Worm (Caenorhabditis elegans) whole organism, late embryonic: ENCODE results near the gene C34C12.2.

ENCODE experiments used
- C08G9.2 ChIP-seq: sonication (generic microtip); optimal IDR thresholded peaks from 2 replicates; lab custom pipeline; 2016; ENCODE audit warnings: mild to moderate bottlenecking, missing genetic modification characterization, moderate library complexity, missing compliant biosample characterization
- C38D4.7 ChIP-seq: fragments of 200-800 bp; sonication (Bioruptor generic); optimal IDR thresholded peaks from 2 replicates; lab custom pipeline; 2018; ENCODE audit warnings: mild to moderate bottlenecking, missing genetic modification characterization, moderate library complexity, missing compliant biosample characterization
- F13H6.1 ChIP-seq: sonication (generic microtip); optimal IDR thresholded peaks from 2 replicates; lab custom pipeline; 2016; ENCODE audit warnings: missing genetic modification characterization, missing compliant biosample characterization
- K02D7.2 ChIP-seq: sonication (generic microtip); optimal IDR thresholded peaks from 2 replicates; lab custom pipeline; 2017; ENCODE audit warnings: mild to moderate bottlenecking, missing genetic modification characterization, missing compliant biosample characterization
- K09A11.1 ChIP-seq: sonication (generic microtip); optimal IDR thresholded peaks from 2 replicates; lab custom pipeline; 2017; ENCODE audit warnings: antibody characterized with exemption, mild to moderate bottlenecking, missing genetic modification characterization, missing compliant biosample characterization; ENCODE audit not compliant: insufficient read depth
- ahr-1 ChIP-seq: sonication (generic microtip); optimal IDR thresholded peaks from 2 replicates; lab custom pipeline; 2016; ENCODE audit warnings: missing genetic modification characterization, missing compliant biosample characterization
- ama-1 ChIP-seq: fragments of 150-350 bp; optimal IDR thresholded peaks from 2 replicates; lab custom pipeline; 2014
- ceh-14 ChIP-seq: sonication (generic microtip); optimal IDR thresholded peaks from 2 replicates; lab custom pipeline; 2016; ENCODE audit warnings: missing genotype, missing genetic modification characterization, missing compliant biosample characterization
- ceh-2 ChIP-seq: sonication (generic microtip); optimal IDR thresholded peaks from 2 replicates; lab custom pipeline; 2016; ENCODE audit warnings: missing genotype, missing genetic modification characterization, missing compliant biosample characterization
- ceh-22 ChIP-seq: sonication (generic microtip); optimal IDR thresholded peaks from 2 replicates; lab custom pipeline; 2017; ENCODE audit warnings: missing biosample characterization, missing genetic modification characterization
- ceh-30 ChIP-seq: fragments of 150-350 bp; optimal IDR thresholded peaks from 2 replicates; lab custom pipeline; 2014; ENCODE audit warnings: missing biosample characterization, missing genetic modification characterization
- ceh-34 ChIP-seq: sonication (generic microtip); optimal IDR thresholded peaks from 2 replicates; lab custom pipeline; 2016; ENCODE audit warnings: mild to moderate bottlenecking, missing genetic modification characterization, missing compliant biosample characterization
- ceh-45 ChIP-seq: fragments of 200-800 bp; sonication (Bioruptor generic); IDR thresholded peaks from 2 replicates; pipeline ENCODE4 v1.3.6; 2022; ENCODE audit warnings: missing genetic modification reagents, missing genetic modification characterization, missing compliant biosample characterization
- ceh-6 ChIP-seq: fragments of 200-800 bp; sonication (Bioruptor generic); optimal IDR thresholded peaks from 2 replicates; lab custom pipeline; 2018; ENCODE audit warnings: mild to moderate bottlenecking, missing genetic modification characterization, missing compliant biosample characterization
- ceh-9 ChIP-seq: sonication (generic microtip); optimal IDR thresholded peaks from 2 replicates; lab custom pipeline; 2016; ENCODE audit warnings: mild to moderate bottlenecking, missing genetic modification characterization, inconsistent platforms, missing compliant biosample characterization
- che-1 ChIP-seq: sonication (generic microtip); optimal IDR thresholded peaks from 2 replicates; lab custom pipeline; 2016; ENCODE audit warnings: mild to moderate bottlenecking, missing genetic modification characterization, missing compliant biosample characterization
- elt-2 ChIP-seq: sonication (generic microtip); optimal IDR thresholded peaks from 2 replicates; lab custom pipeline; 2016; ENCODE audit warnings: missing genetic modification reagents, missing genetic modification characterization, missing compliant biosample characterization
- elt-4 ChIP-seq: sonication (generic microtip); optimal IDR thresholded peaks from 2 replicates; lab custom pipeline; 2016; ENCODE audit warnings: missing genetic modification characterization, missing compliant biosample characterization
- ets-4 ChIP-seq: sonication (generic microtip); optimal IDR thresholded peaks from 2 replicates; lab custom pipeline; 2016; ENCODE audit warnings: missing genetic modification characterization, missing compliant biosample characterization
- eyg-1 ChIP-seq: sonication (generic microtip); optimal IDR thresholded peaks from 2 replicates; lab custom pipeline; 2016; ENCODE audit warnings: missing genotype, missing genetic modification characterization, missing compliant biosample characterization
- fkh-10 ChIP-seq: fragments of 150-350 bp; optimal IDR thresholded peaks from 2 replicates; lab custom pipeline; 2014; ENCODE audit warnings: missing biosample characterization, missing genetic modification reagents, missing genetic modification characterization
- fkh-6 ChIP-seq: sonication (generic microtip); optimal IDR thresholded peaks from 2 replicates; lab custom pipeline; 2016; ENCODE audit warnings: missing genetic modification characterization, missing compliant biosample characterization
- gmeb-2 ChIP-seq: sonication (generic microtip); optimal IDR thresholded peaks from 2 replicates; lab custom pipeline; 2016; ENCODE audit warnings: missing genetic modification characterization, inconsistent platforms, missing compliant biosample characterization
- hlh-15 ChIP-seq: sonication (generic microtip); optimal IDR thresholded peaks from 2 replicates; lab custom pipeline; 2016; ENCODE audit warnings: missing genetic modification characterization, missing compliant biosample characterization
- hlh-30 ChIP-seq: sonication (generic microtip); optimal IDR thresholded peaks from 2 replicates; lab custom pipeline; 2017; ENCODE audit warnings: antibody characterized with exemption, missing genetic modification characterization, missing compliant biosample characterization; ENCODE audit not compliant: insufficient read depth
- hlh-6 ChIP-seq: sonication (generic microtip); optimal IDR thresholded peaks from 2 replicates; lab custom pipeline; 2016; ENCODE audit warnings: missing genotype, missing genetic modification characterization, missing compliant biosample characterization
- madf-2 ChIP-seq: sonication (generic microtip); optimal IDR thresholded peaks from 2 replicates; lab custom pipeline; 2017; ENCODE audit warnings: missing genetic modification characterization, missing compliant biosample characterization
- mec-3 ChIP-seq: sonication (generic microtip); optimal IDR thresholded peaks from 2 replicates; lab custom pipeline; 2016; ENCODE audit warnings: borderline replicate concordance, missing genetic modification characterization, missing compliant biosample characterization
- nhr-11 ChIP-seq: fragments of 150-350 bp; optimal IDR thresholded peaks from 2 replicates; lab custom pipeline; 2014; ENCODE audit warnings: missing biosample characterization, missing genetic modification characterization
- nhr-232 ChIP-seq: sonication (generic microtip); optimal IDR thresholded peaks from 2 replicates; lab custom pipeline; 2016; ENCODE audit warnings: missing genetic modification characterization, missing compliant biosample characterization
- npax-4 ChIP-seq: sonication (generic microtip); optimal IDR thresholded peaks from 2 replicates; lab custom pipeline; 2016; ENCODE audit warnings: missing genetic modification characterization, missing compliant biosample characterization
- pag-3 ChIP-seq: sonication (generic microtip); optimal IDR thresholded peaks from 2 replicates; lab custom pipeline; 2016; ENCODE audit warnings: missing compliant biosample characterization, missing genetic modification characterization, borderline replicate concordance
- pat-9 ChIP-seq: fragments of 200-800 bp; sonication (Bioruptor generic); optimal IDR thresholded peaks from 2 replicates; lab custom pipeline; 2018; ENCODE audit warnings: mild to moderate bottlenecking, missing genetic modification characterization, moderate library complexity, missing compliant biosample characterization
- pax-1 ChIP-seq: fragments of 150-350 bp; optimal IDR thresholded peaks from 2 replicates; lab custom pipeline; 2014; ENCODE audit warnings: missing biosample characterization, missing genetic modification characterization
- pha-2 ChIP-seq: sonication (generic microtip); optimal IDR thresholded peaks from 2 replicates; lab custom pipeline; 2017; ENCODE audit warnings: mild to moderate bottlenecking, missing genetic modification characterization, missing compliant biosample characterization
- pros-1 ChIP-seq: fragments of 150-350 bp; optimal IDR thresholded peaks from 2 replicates; lab custom pipeline; 2014; ENCODE audit warnings: missing biosample characterization, missing genetic modification reagents, missing genetic modification characterization
- sdc-2 ChIP-seq: sonication (generic microtip); optimal IDR thresholded peaks from 2 replicates; lab custom pipeline; 2016; ENCODE audit warnings: missing genotype, missing genetic modification characterization, missing compliant biosample characterization
- sox-2 ChIP-seq: fragments of 200-800 bp; sonication (Bioruptor generic); IDR thresholded peaks from 2 replicates; pipeline ENCODE4 v1.3.6; 2022; ENCODE audit warnings: missing genetic modification reagents, missing genetic modification characterization, missing compliant biosample characterization
- sox-4 ChIP-seq: sonication (generic microtip); optimal IDR thresholded peaks from 2 replicates; lab custom pipeline; 2017; ENCODE audit warnings: mild to moderate bottlenecking, missing genetic modification characterization, inconsistent platforms, missing compliant biosample characterization
- syd-9 ChIP-seq: sonication (generic microtip); optimal IDR thresholded peaks from 2 replicates; lab custom pipeline; 2016; ENCODE audit warnings: mild to moderate bottlenecking, missing genetic modification characterization, moderate library complexity, missing compliant biosample characterization
- tbx-2 ChIP-seq: sonication (generic microtip); optimal IDR thresholded peaks from 2 replicates; lab custom pipeline; 2016; ENCODE audit warnings: missing genetic modification characterization, missing compliant biosample characterization
- tbx-7 ChIP-seq: sonication (generic microtip); optimal IDR thresholded peaks from 2 replicates; lab custom pipeline; 2016; ENCODE audit warnings: missing genotype, missing genetic modification characterization, missing compliant biosample characterization
- ttx-3 ChIP-seq: sonication (generic microtip); optimal IDR thresholded peaks from 2 replicates; lab custom pipeline; 2016; ENCODE audit warnings: missing genetic modification reagents, missing genetic modification characterization, missing compliant biosample characterization
- unc-3 ChIP-seq, 2 experiments: fragments of 200-800 bp in 1 of 2; sonication (Bioruptor generic) in 1 of 2; sonication (generic microtip) in 1 of 2; conservative IDR thresholded peaks in 1 of 2; optimal IDR thresholded peaks in 1 of 2; 2 replicates each; pipeline versions ENCODE4 v1.3.6 to Lab custom; 2016 to 2022; ENCODE audit warnings: missing compliant biosample characterization in 2 of 2, missing genetic modification characterization in 2 of 2, missing genetic modification reagents in 1 of 2
- unc-42 ChIP-seq: sonication (generic microtip); optimal IDR thresholded peaks from 2 replicates; lab custom pipeline; 2016; ENCODE audit warnings: missing genotype, missing genetic modification characterization, missing compliant biosample characterization
- unc-55 ChIP-seq: sonication (generic microtip); optimal IDR thresholded peaks from 2 replicates; lab custom pipeline; 2017; ENCODE audit warnings: missing biosample characterization, missing genetic modification reagents, missing genetic modification characterization
- unc-86 ChIP-seq: sonication (generic microtip); optimal IDR thresholded peaks from 2 replicates; lab custom pipeline; 2016; ENCODE audit warnings: missing genetic modification characterization, missing compliant biosample characterization
- zip-5 ChIP-seq: sonication (generic microtip); optimal IDR thresholded peaks from 2 replicates; lab custom pipeline; 2016; ENCODE audit warnings: missing genetic modification characterization, missing compliant biosample characterization
- ztf-16 ChIP-seq: sonication (generic microtip); optimal IDR thresholded peaks from 2 replicates; lab custom pipeline; 2017; ENCODE audit warnings: missing genetic modification characterization, missing compliant biosample characterization

C34C12.2 gene

DNA sequence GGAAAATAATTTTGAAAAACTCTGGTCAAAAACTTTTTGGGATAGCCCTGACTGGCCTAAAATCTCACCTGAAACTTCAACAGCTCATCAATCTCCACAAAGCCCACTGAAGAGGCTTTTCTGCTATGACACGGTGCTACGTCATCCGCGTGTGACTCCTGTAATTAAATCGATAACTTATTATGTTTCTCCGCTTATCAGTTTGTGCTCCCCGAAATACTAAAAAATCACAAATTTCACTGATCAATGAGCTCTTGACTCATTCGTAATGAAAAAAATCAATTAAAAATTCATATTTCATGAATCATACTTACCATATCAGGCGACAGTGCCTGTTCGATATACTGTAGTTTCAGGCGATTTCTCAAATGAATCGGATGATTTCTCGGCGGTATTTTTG is 21.4 kb downstream of the C34C12.2 start:
- TF ChIP-seq sox-2 (GFP tag; lab: Robert Waterston, UW) = no peak
- TF ChIP-seq C38D4.7 (GFP tag; lab: Kevin White, UChicago) = no peak
- no peak for TF ChIP-seq che-1 (tag; lab: Kevin White, UChicago)
- TF ChIP-seq syd-9 = no peak

DNA sequence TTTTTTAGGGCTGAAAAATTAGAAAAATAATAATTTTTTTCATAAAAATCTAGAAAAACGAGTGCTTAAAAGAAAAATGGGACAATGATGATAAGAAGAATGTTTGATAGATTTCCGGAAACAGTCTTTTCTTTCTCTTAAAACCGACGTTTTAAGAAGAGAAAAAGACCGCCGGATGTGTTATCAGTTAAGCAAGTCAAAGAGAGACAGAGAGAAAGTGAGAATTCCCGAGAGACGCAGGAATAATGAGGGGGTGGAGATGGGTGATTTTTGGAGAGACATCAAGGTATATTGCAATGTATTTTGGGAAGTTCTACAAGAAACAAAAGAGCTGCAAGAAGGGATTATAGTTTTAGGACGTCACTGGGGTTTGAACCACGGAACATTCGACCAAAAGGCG is 21.9 kb downstream of the C34C12.2 start, which contains the start of gene C34C12.9:
C34C12.9 (minus strand) TSS at position 16 of the 400 bp plus-strand sequence.
- TF ChIP-seq pros-1 (tag; lab: Kevin White, UChicago) (no peak), ttx-3 (tag; lab: Kevin White, UChicago) (no peak), gmeb-2 (tag; lab: Kevin White, UChicago) (no peak), K09A11.1 (no peak), ceh-9 (tag; lab: Kevin White, UChicago) (no peak), ama-1 (lab: Kevin White, UChicago) (no peak), nhr-232 (tag; lab: Kevin White, UChicago) (no peak), fkh-10 (no peak), npax-4 (tag; lab: Kevin White, UChicago) (no peak), unc-55 (no peak), zip-5 (tag; lab: Kevin White, UChicago) (no peak), tbx-7 (tag; lab: Kevin White, UChicago) (no peak), pat-9 (tag; lab: Kevin White, UChicago) (no peak), ceh-22 (tag; lab: Kevin White, UChicago) (no peak), unc-3 (GFP tag; conservative IDR thresholded peaks at IDR 0.05; lab: Robert Waterston, UW) (no peak), unc-3 (tag; optimal IDR thresholded peaks at IDR 0.05; lab: Kevin White, UChicago) (no peak), madf-2 (tag; lab: Kevin White, UChicago) (no peak)

- TF ChIP-seq ceh-14 = peak; percentile 95
- TF ChIP-seq pat-9 (tag; lab: Kevin White, UChicago) = no peak
- peak; percentile 90 for TF ChIP-seq ahr-1 (tag; lab: Kevin White, UChicago)
- TF ChIP-seq pax-1 (tag; lab: Kevin White, UChicago) = no peak
- TF ChIP-seq ceh-6 (GFP tag; lab: Kevin White, UChicago) = no peak
- peak; percentile 73 for TF ChIP-seq ztf-16 (tag; lab: Kevin White, UChicago)
- peak; percentile 81 for TF ChIP-seq hlh-15
- peak; percentile 82 for TF ChIP-seq unc-86 (tag; lab: Kevin White, UChicago)
- peak; percentile 98 for TF ChIP-seq ets-4
- TF ChIP-seq hlh-30 (tag; lab: Kevin White, UChicago) = no peak
- TF ChIP-seq sdc-2 (tag; lab: Kevin White, UChicago) = peak; percentile 71
- TF ChIP-seq eyg-1 (tag; lab: Kevin White, UChicago) = peak; percentile 51
- TF ChIP-seq hlh-6 = no peak
- TF ChIP-seq unc-3 (GFP tag; conservative IDR thresholded peaks at IDR 0.05; lab: Robert Waterston, UW) = no peak
- peak; percentile 88 for TF ChIP-seq unc-3 (tag; optimal IDR thresholded peaks at IDR 0.05; lab: Kevin White, UChicago)
- TF ChIP-seq elt-4 (tag; lab: Kevin White, UChicago) = peak; percentile 75
- peak; percentile 99 for TF ChIP-seq C08G9.2
- peak; percentile 96 for TF ChIP-seq mec-3
- peak; percentile 74 for TF ChIP-seq pha-2
- no peak for TF ChIP-seq nhr-11
- TF ChIP-seq pag-3 (tag; lab: Kevin White, UChicago) = peak; percentile 86
- peak; percentile 98 for TF ChIP-seq zip-5 (tag; lab: Kevin White, UChicago)
- no peak for TF ChIP-seq ceh-30 (tag; lab: Kevin White, UChicago)
- peak; percentile 88 for TF ChIP-seq elt-2
- no peak for TF ChIP-seq K02D7.2 (tag; lab: Kevin White, UChicago)
- TF ChIP-seq che-1 (tag; lab: Kevin White, UChicago) = peak; percentile 36
- no peak for TF ChIP-seq sox-4 (tag; lab: Kevin White, UChicago)
- peak; percentile 43 for TF ChIP-seq gmeb-2 (tag; lab: Kevin White, UChicago)
- TF ChIP-seq tbx-2 (tag; lab: Kevin White, UChicago) = peak; percentile 97
- TF ChIP-seq ttx-3 (tag; lab: Kevin White, UChicago) = peak; percentile 72
- TF ChIP-seq ceh-34 = peak; percentile 71
- peak; percentile 70 for TF ChIP-seq unc-42
- peak; percentile 76 for TF ChIP-seq fkh-6
- TF ChIP-seq ceh-2 (tag; lab: Kevin White, UChicago) = peak; percentile 96
- TF ChIP-seq ceh-45 = no peak
- TF ChIP-seq F13H6.1 = peak; percentile 79
These were observed 22.7 kb downstream of the C34C12.2 start for ce11 chrIII:3476245-3476644.
